Fruit fly (Drosophila melanogaster) whole organism, embryonic: ENCODE measurements around the gene CG13373.
A peak's percentile ranks its signal among the peaks of the same experiment; 100 is the strongest.

Experiments
- Ada2b ChIP-seq: fragments of 200-800 bp; sonication (Bioruptor generic); IDR thresholded peaks from 2 replicates; pipeline ENCODE4 v1.3.6; 2022; ENCODE audit warnings: missing biosample characterization, missing genetic modification characterization
- CG10321 ChIP-seq: fragments of 200-800 bp; sonication (Bioruptor generic); IDR thresholded peaks from 2 replicates; pipeline ENCODE4 v1.3.6; 2022; ENCODE audit warnings: missing biosample characterization, missing genetic modification characterization
- CG10543 ChIP-seq: fragments of 200-800 bp; sonication (Bioruptor generic); optimal IDR thresholded peaks from 3 replicates; lab custom pipeline; 2017; ENCODE audit warnings: missing biosample characterization, mild to moderate bottlenecking, missing genetic modification characterization, moderate library complexity
- CG12659 ChIP-seq: fragments of 200-800 bp; sonication (Bioruptor generic); optimal IDR thresholded peaks from 3 replicates; lab custom pipeline; 2017; ENCODE audit warnings: mild to moderate bottlenecking, missing biosample characterization, missing genetic modification reagents, missing genetic modification characterization
- CG14014 ChIP-seq: fragments of 200-800 bp; sonication (Bioruptor generic); IDR thresholded peaks from 2 replicates; pipeline ENCODE4 v1.3.6; 2022; ENCODE audit warnings: missing biosample characterization, missing genetic modification characterization
- CG14441 ChIP-seq: fragments of 200-800 bp; sonication (Bioruptor generic); IDR thresholded peaks from 2 replicates; pipeline ENCODE4 v1.3.6; 2022; ENCODE audit warnings: missing biosample characterization, missing genetic modification characterization
- CG14667 ChIP-seq: fragments of 200-800 bp; sonication (Bioruptor generic); IDR thresholded peaks from 2 replicates; pipeline ENCODE4 v1.3.6; 2022; ENCODE audit warnings: missing biosample characterization, missing genetic modification characterization
- CG15011 ChIP-seq: fragments of 200-800 bp; sonication (Bioruptor generic); optimal IDR thresholded peaks from 3 replicates; lab custom pipeline; 2018; ENCODE audit warnings: missing biosample characterization, mild to moderate bottlenecking, missing genetic modification characterization
- CG16779 ChIP-seq: fragments of 200-800 bp; sonication (Bioruptor generic); IDR thresholded peaks from 2 replicates; pipeline ENCODE4 v1.3.6; 2022; ENCODE audit warnings: missing biosample characterization, missing genetic modification characterization
- CG18764 ChIP-seq: fragments of 200-800 bp; sonication (Bioruptor generic); optimal IDR thresholded peaks from 3 replicates; lab custom pipeline; 2016; ENCODE audit warnings: missing biosample characterization, missing genetic modification characterization
- CG30020 ChIP-seq: fragments of 200-800 bp; optimal IDR thresholded peaks from 2 replicates; lab custom pipeline; 2019; ENCODE audit warnings: missing biosample characterization, mild to moderate bottlenecking, missing genetic modification characterization, moderate library complexity
- CG3065 ChIP-seq: fragments of 200-800 bp; sonication (Bioruptor generic); optimal IDR thresholded peaks from 2 replicates; lab custom pipeline; 2016; ENCODE audit warnings: missing biosample characterization, missing genetic modification characterization
- CG31224 ChIP-seq: fragments of 200-800 bp; sonication (Bioruptor generic); IDR thresholded peaks from 2 replicates; pipeline ENCODE4 v1.3.6; 2022; ENCODE audit warnings: missing biosample characterization, missing genetic modification characterization
- CG42726 ChIP-seq: fragments of 200-800 bp; sonication (Bioruptor generic); IDR thresholded peaks from 2 replicates; pipeline ENCODE4 v1.3.6; 2022; ENCODE audit warnings: missing biosample characterization, missing genetic modification characterization; ENCODE audit not compliant: partially characterized antibody
- CG6765 ChIP-seq: fragments of 200-800 bp; sonication (Bioruptor generic); optimal IDR thresholded peaks from 3 replicates; lab custom pipeline; 2017; ENCODE audit warnings: missing biosample characterization, mild to moderate bottlenecking, missing genetic modification characterization
- CG7357 ChIP-seq: fragments of 200-800 bp; sonication (Bioruptor generic); IDR thresholded peaks from 3 replicates; pipeline ENCODE4 v1.3.6; 2022; ENCODE audit warnings: missing biosample characterization, missing genetic modification characterization
- CG7372 ChIP-seq: fragments of 200-800 bp; sonication (Bioruptor generic); IDR thresholded peaks from 2 replicates; pipeline ENCODE4 v1.3.6; 2022; ENCODE audit warnings: missing biosample characterization, missing genetic modification characterization
- D19B ChIP-seq: fragments of 200-800 bp; sonication (Bioruptor generic); optimal IDR thresholded peaks from 2 replicates; lab custom pipeline; 2017; ENCODE audit warnings: missing biosample characterization, mild to moderate bottlenecking, missing genetic modification characterization
- Dll ChIP-seq: fragments of 200-800 bp; sonication (Bioruptor generic); IDR thresholded peaks from 4 replicates; pipeline ENCODE4 v1.3.6; 2022; ENCODE audit warnings: missing biosample characterization, missing genetic modification characterization; ENCODE audit not compliant: partially characterized antibody
- ERR ChIP-seq: fragments of 200-800 bp; sonication (Bioruptor generic); optimal IDR thresholded peaks from 2 replicates; lab custom pipeline; 2016; ENCODE audit warnings: missing biosample characterization, missing genetic modification characterization
- Fer3 ChIP-seq: fragments of 200-800 bp; sonication (Bioruptor generic); optimal IDR thresholded peaks from 2 replicates; lab custom pipeline; 2018; ENCODE audit warnings: missing biosample characterization, mild to moderate bottlenecking, missing genetic modification characterization, moderate library complexity
- HHEX ChIP-seq: fragments of 200-800 bp; sonication (Bioruptor generic); optimal IDR thresholded peaks from 3 replicates; lab custom pipeline; 2017; ENCODE audit warnings: missing biosample characterization, mild to moderate bottlenecking, missing genetic modification characterization, missing genetic modification reagents
- HLH54F ChIP-seq: fragments of 200-800 bp; sonication (Bioruptor generic); optimal IDR thresholded peaks from 3 replicates; lab custom pipeline; 2016; ENCODE audit warnings: missing biosample characterization, missing genetic modification characterization
- HmgD ChIP-seq: fragments of 200-800 bp; sonication (Bioruptor generic); optimal IDR thresholded peaks from 3 replicates; lab custom pipeline; 2016; ENCODE audit warnings: missing biosample characterization, missing genetic modification characterization
- Hmx ChIP-seq: fragments of 200-800 bp; sonication (Bioruptor generic); optimal IDR thresholded peaks from 2 replicates; lab custom pipeline; 2016; ENCODE audit warnings: missing biosample characterization, missing genetic modification characterization
- Hr39 ChIP-seq: fragments of >200 bp; optimal IDR thresholded peaks from 2 replicates; lab custom pipeline; 2017
- Myb ChIP-seq: fragments of 200-800 bp; sonication (Bioruptor generic); optimal IDR thresholded peaks from 2 replicates; lab custom pipeline; 2016; ENCODE audit warnings: missing biosample characterization, missing genetic modification characterization
- Nf-YA ChIP-seq: fragments of 200-800 bp; sonication (Bioruptor generic); IDR thresholded peaks from 2 replicates; pipeline ENCODE4 v1.3.6; 2022; ENCODE audit warnings: missing biosample characterization, missing genetic modification characterization
- Nf-YC ChIP-seq: fragments of 200-800 bp; optimal IDR thresholded peaks from 3 replicates; lab custom pipeline; 2019; ENCODE audit warnings: missing biosample characterization, mild to moderate bottlenecking, missing genetic modification characterization, moderate library complexity
- NfI ChIP-seq: fragments of 200-800 bp; sonication (Bioruptor generic); optimal IDR thresholded peaks from 3 replicates; lab custom pipeline; 2018; ENCODE audit warnings: missing biosample characterization, mild to moderate bottlenecking, missing genetic modification characterization, moderate library complexity
- Rx ChIP-seq: fragments of 200-800 bp; sonication (Bioruptor generic); IDR thresholded peaks from 2 replicates; pipeline ENCODE4 v1.3.6; 2022; ENCODE audit warnings: missing biosample characterization, missing genetic modification characterization
- Ssrp ChIP-seq: fragments of 200-800 bp; sonication (Bioruptor generic); optimal IDR thresholded peaks from 2 replicates; lab custom pipeline; 2018; ENCODE audit warnings: missing biosample characterization, mild to moderate bottlenecking, missing genetic modification characterization, moderate library complexity
- TFAM ChIP-seq: fragments of 200-800 bp; sonication (Bioruptor generic); optimal IDR thresholded peaks from 2 replicates; lab custom pipeline; 2017; ENCODE audit warnings: missing biosample characterization, missing genetic modification characterization, inconsistent platforms
- Tbp ChIP-seq: fragments of >200 bp; optimal IDR thresholded peaks from 2 replicates; lab custom pipeline; 2018; ENCODE audit warnings: missing biosample characterization, missing genetic modification characterization
- Xbp1 ChIP-seq: fragments of 200-800 bp; sonication (Bioruptor generic); optimal IDR thresholded peaks from 3 replicates; lab custom pipeline; 2016; ENCODE audit warnings: missing biosample characterization, mild to moderate bottlenecking, missing genetic modification characterization
- al ChIP-seq: fragments of 200-800 bp; sonication (Bioruptor generic); IDR thresholded peaks from 2 replicates; pipeline ENCODE4 v1.3.6; 2022; ENCODE audit warnings: missing biosample characterization, missing genetic modification characterization
- ap ChIP-seq: fragments of 200-800 bp; sonication (Bioruptor generic); IDR thresholded peaks from 2 replicates; pipeline ENCODE4 v1.3.6; 2022; ENCODE audit warnings: missing biosample characterization, missing genetic modification characterization
- caup ChIP-seq: fragments of 200-800 bp; sonication (Bioruptor generic); optimal IDR thresholded peaks from 3 replicates; lab custom pipeline; 2017; ENCODE audit warnings: missing biosample characterization, mild to moderate bottlenecking, missing genetic modification characterization, moderate library complexity; ENCODE audit not compliant: severe bottlenecking
- cg ChIP-seq: fragments of 200-800 bp; sonication (Bioruptor generic); optimal IDR thresholded peaks from 3 replicates; lab custom pipeline; 2019; ENCODE audit warnings: missing biosample characterization, mild to moderate bottlenecking, missing genetic modification characterization, moderate library complexity
- dmrt99B ChIP-seq: fragments of 200-800 bp; sonication (Bioruptor generic); optimal IDR thresholded peaks from 2 replicates; lab custom pipeline; 2018; ENCODE audit warnings: missing biosample characterization, mild to moderate bottlenecking, missing genetic modification characterization, moderate library complexity
- fu2 ChIP-seq: fragments of 200-800 bp; sonication (Bioruptor generic); optimal IDR thresholded peaks from 2 replicates; lab custom pipeline; 2016; ENCODE audit warnings: missing biosample characterization, missing genetic modification characterization
- gfzf ChIP-seq: fragments of 200-800 bp; sonication (Bioruptor generic); optimal IDR thresholded peaks from 2 replicates; lab custom pipeline; 2016; ENCODE audit warnings: missing biosample characterization, mild to moderate bottlenecking, missing genetic modification characterization, moderate library complexity
- gsb-n ChIP-seq: fragments of 200-800 bp; sonication (Bioruptor generic); optimal IDR thresholded peaks from 3 replicates; lab custom pipeline; 2018; ENCODE audit warnings: missing biosample characterization, mild to moderate bottlenecking, missing genetic modification characterization
- klu ChIP-seq: fragments of 200-800 bp; sonication (Bioruptor generic); IDR thresholded peaks from 2 replicates; pipeline ENCODE4 v1.3.6; 2022; ENCODE audit warnings: missing biosample characterization, missing genetic modification characterization
- nerfin-1 ChIP-seq: fragments of 200-800 bp; sonication (Bioruptor generic); optimal IDR thresholded peaks from 3 replicates; lab custom pipeline; 2019; ENCODE audit warnings: missing biosample characterization, mild to moderate bottlenecking, missing genetic modification characterization, moderate library complexity
- ranshi ChIP-seq: fragments of 200-800 bp; sonication (Bioruptor generic); IDR thresholded peaks from 2 replicates; pipeline ENCODE4 v1.3.6; 2022; ENCODE audit warnings: missing biosample characterization, missing genetic modification characterization
- run ChIP-seq: fragments of 200-800 bp; sonication (Bioruptor generic); optimal IDR thresholded peaks from 3 replicates; lab custom pipeline; 2018; ENCODE audit warnings: missing biosample characterization, mild to moderate bottlenecking, missing genetic modification characterization
- tgo ChIP-seq: fragments of 200-800 bp; sonication (Bioruptor generic); IDR thresholded peaks from 3 replicates; pipeline ENCODE4 v1.3.6; 2022; ENCODE audit warnings: missing biosample characterization, missing genetic modification characterization
- tio ChIP-seq: fragments of 200-800 bp; sonication (Bioruptor generic); optimal IDR thresholded peaks from 2 replicates; lab custom pipeline; 2017; ENCODE audit warnings: missing biosample characterization, missing genetic modification characterization, inconsistent platforms
- tna ChIP-seq: fragments of 200-800 bp; sonication (Bioruptor generic); IDR thresholded peaks from 2 replicates; pipeline ENCODE4 v1.3.6; 2022; ENCODE audit warnings: missing biosample characterization, missing genetic modification characterization; ENCODE audit not compliant: partially characterized antibody
- ttk ChIP-seq: fragments of 200-800 bp; sonication (Bioruptor generic); IDR thresholded peaks from 2 replicates; pipeline ENCODE4 v2.1.2; 2022; ENCODE audit warnings: missing biosample characterization, missing genetic modification characterization

The CG13373 gene

DNA sequence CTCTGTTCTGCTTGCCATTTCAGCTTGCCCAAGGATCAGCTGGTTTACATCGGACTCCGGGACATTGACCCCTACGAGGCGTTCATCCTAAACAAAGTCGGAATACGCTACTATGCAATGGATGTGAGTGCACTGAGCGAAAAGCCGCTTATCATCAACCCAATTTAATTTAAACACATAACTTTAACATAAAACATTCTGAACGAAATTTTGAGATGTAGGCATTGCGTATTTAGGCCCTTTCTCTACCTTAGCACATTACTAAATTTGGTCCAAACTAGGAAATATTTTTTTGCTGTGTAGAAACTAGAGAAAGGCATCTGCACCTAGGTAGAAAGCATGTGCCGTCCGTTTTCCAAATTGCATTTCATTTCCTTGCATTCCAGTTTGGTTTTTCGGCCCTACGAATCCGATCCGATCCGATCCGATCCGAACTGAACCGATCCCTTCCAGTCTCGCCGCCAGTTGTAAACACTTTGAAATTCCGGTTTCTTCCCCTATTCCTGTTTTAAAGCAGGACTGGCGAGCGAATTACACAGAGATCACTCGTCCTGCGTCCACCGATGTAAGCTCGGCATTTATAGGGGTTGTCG, 49.8 kb downstream of the CG13373 start (continued):
- no peak for TF ChIP-seq CG14441 (GFP tag; lab: Robert Waterston, UW)
- no peak for TF ChIP-seq Hmx
- TF ChIP-seq tio (GFP tag; lab: Kevin White, UChicago): no peak
- TF ChIP-seq CG12659 (GFP tag; lab: Kevin White, UChicago): peak; percentile 6
- no peak for TF ChIP-seq Myb (GFP tag; lab: Kevin White, UChicago)
- TF ChIP-seq Rx: 0 out of 2 replicates have a peak, but pooled peaks have one; percentile 20
- no peak for TF ChIP-seq CG14014 (GFP tag; lab: Robert Waterston, UW)
- no peak for TF ChIP-seq run (tag; lab: Kevin White, UChicago)
- TF ChIP-seq Nf-YC (tag; lab: Kevin White, UChicago): no peak
- peak; percentile 13 for TF ChIP-seq dmrt99B (tag; lab: Kevin White, UChicago)
- no peak for TF ChIP-seq tna (GFP tag; lab: Robert Waterston, UW)
- no peak for TF ChIP-seq Ada2b
- TF ChIP-seq CG3065 (GFP tag; lab: Kevin White, UChicago): no peak
- no peak for TF ChIP-seq caup
- TF ChIP-seq CG42726 (GFP tag; lab: Robert Waterston, UW): no peak
- TF ChIP-seq ap: no peak
- no peak for TF ChIP-seq CG31224 (GFP tag; lab: Robert Waterston, UW)
- TF ChIP-seq Dll (GFP tag; lab: Robert Waterston, UW): no peak
- TF ChIP-seq fu2: no peak
- no peak for TF ChIP-seq TFAM (GFP tag; lab: Kevin White, UChicago)
- no peak for TF ChIP-seq Fer3 (tag; lab: Kevin White, UChicago)
- no peak for TF ChIP-seq HHEX (GFP tag; lab: Kevin White, UChicago)
- TF ChIP-seq HLH54F (GFP tag; lab: Kevin White, UChicago): peak; percentile 30
- no peak for TF ChIP-seq CG6765 (GFP tag; lab: Kevin White, UChicago)
- TF ChIP-seq tgo (GFP tag; lab: Robert Waterston, UW): no peak
- TF ChIP-seq al: no peak
- TF ChIP-seq CG18764: peak; percentile 7
- peak; percentile 69 for TF ChIP-seq gsb-n
- no peak for TF ChIP-seq Tbp (GFP tag; lab: Kevin White, UChicago)
- no peak for TF ChIP-seq NfI (GFP tag; lab: Kevin White, UChicago)
- 0 out of 2 replicates have a peak, but pooled peaks have one; percentile 14 for TF ChIP-seq ttk (GFP tag; lab: Robert Waterston, UW)
- no peak for TF ChIP-seq CG10543 (GFP tag; lab: Kevin White, UChicago)
- TF ChIP-seq CG15011: no peak
- TF ChIP-seq Hr39 (lab: Kevin White, UChicago): no peak
- peak; percentile 8 for TF ChIP-seq HmgD (GFP tag; lab: Kevin White, UChicago)
- no peak for TF ChIP-seq CG7372 (GFP tag; lab: Robert Waterston, UW)
- TF ChIP-seq D19B (GFP tag; lab: Kevin White, UChicago): no peak
- TF ChIP-seq CG10321 (GFP tag; lab: Robert Waterston, UW): no peak
- no peak for TF ChIP-seq gfzf (GFP tag; lab: Kevin White, UChicago)
- TF ChIP-seq Ssrp (tag; lab: Kevin White, UChicago): peak; percentile 63
- peak; percentile 46 for TF ChIP-seq Xbp1 (GFP tag; lab: Kevin White, UChicago)
- TF ChIP-seq CG14667: no peak
- TF ChIP-seq CG30020: no peak
- no peak for TF ChIP-seq CG16779 (GFP tag; lab: Robert Waterston, UW)
- TF ChIP-seq cg (GFP tag; lab: Kevin White, UChicago): no peak
- no peak for TF ChIP-seq Nf-YA (GFP tag; lab: Robert Waterston, UW)
- TF ChIP-seq klu (GFP tag; lab: Robert Waterston, UW): no peak
- no peak for TF ChIP-seq CG7357 (GFP tag; lab: Robert Waterston, UW)
- no peak for TF ChIP-seq ERR (GFP tag; lab: Kevin White, UChicago)
- no peak for TF ChIP-seq ranshi (GFP tag; lab: Robert Waterston, UW)
- peak; percentile 24 for TF ChIP-seq nerfin-1 (tag; lab: Kevin White, UChicago)
